Worm (Caenorhabditis elegans) whole organism, late embryonic: ENCODE results near the gene nhr-193.

ENCODE experiments used
- K02D7.2 ChIP-seq: sonication (generic microtip); optimal IDR thresholded peaks from 2 replicates; lab custom pipeline; 2017; ENCODE audit warnings: mild to moderate bottlenecking, missing genetic modification characterization, missing compliant biosample characterization
- elt-2 ChIP-seq: sonication (generic microtip); optimal IDR thresholded peaks from 2 replicates; lab custom pipeline; 2016; ENCODE audit warnings: missing genetic modification reagents, missing genetic modification characterization, missing compliant biosample characterization
- hlh-30 ChIP-seq: sonication (generic microtip); optimal IDR thresholded peaks from 2 replicates; lab custom pipeline; 2017; ENCODE audit warnings: antibody characterized with exemption, missing genetic modification characterization, missing compliant biosample characterization; ENCODE audit not compliant: insufficient read depth
- pha-4 ChIP-seq: fragments of 150-350 bp; optimal IDR thresholded peaks from 2 replicates; lab custom pipeline; 2018; ENCODE audit warnings: missing biosample characterization, missing genetic modification reagents, missing genetic modification characterization
- rnt-1 ChIP-seq: sonication (generic microtip); optimal IDR thresholded peaks from 2 replicates; lab custom pipeline; 2016; ENCODE audit warnings: missing genetic modification characterization, missing compliant biosample characterization

ce11 chrV:16297070-16297469 is 45.0 kb upstream of the nhr-193 start, which contains the start of gene srbc-83:
- TF ChIP-seq elt-2 (tag; lab: Kevin White, UChicago): no peak
- TF ChIP-seq rnt-1: no peak
- no peak for TF ChIP-seq pha-4 (tag; lab: Kevin White, UChicago)
- TF ChIP-seq hlh-30 (tag; lab: Kevin White, UChicago): no peak
- TF ChIP-seq K02D7.2 (tag; lab: Kevin White, UChicago): no peak
